Worm (Caenorhabditis elegans): ENCODE results near the gene pals-21.

DNA sequence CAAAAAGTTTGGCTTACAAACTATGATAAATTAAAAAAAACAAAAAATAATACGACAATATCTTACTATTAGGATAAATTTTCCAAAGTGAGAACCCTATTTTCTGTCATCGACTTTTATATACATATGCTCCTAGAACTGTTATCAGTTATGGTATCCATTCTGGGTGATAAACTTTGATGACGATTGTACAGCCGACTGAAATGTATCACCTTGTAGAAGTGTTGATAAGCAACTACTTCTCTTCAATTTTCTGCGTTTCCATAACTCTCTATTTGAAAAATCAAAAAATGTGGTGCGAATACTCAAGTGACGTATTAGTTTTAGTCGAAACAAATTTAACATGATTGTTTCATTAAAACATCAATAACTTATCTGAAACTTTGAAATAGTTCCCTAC lies 9.6 kb upstream of the pals-21 start:
- TF ChIP-seq ama-1 (optimal IDR thresholded peaks at IDR 0.05) (no peak), hmbx-1 (tag; optimal IDR thresholded peaks at IDR 0.05) (no peak)

Data from whole organism, early embryonic.